Worm (Caenorhabditis elegans): ENCODE results near the gene unc-76.

ce11 chrV:15090457-15090856 is 18.9 kb downstream of the unc-76 start, which contains the start of gene C01G10.17:
- TF ChIP-seq lsy-2 (tag; optimal IDR thresholded peaks at IDR 0.05) (no peak), spr-3 (GFP tag; optimal IDR thresholded peaks at IDR 0.05) (no peak), nhr-11 (tag; optimal IDR thresholded peaks at IDR 0.05) (no peak), fkh-10 (GFP tag; optimal IDR thresholded peaks at IDR 0.05) (no peak), pha-4 (GFP tag; IDR thresholded peaks at IDR 0.05) (no peak), pha-4 (tag; optimal IDR thresholded peaks at IDR 0.05) (no peak), nhr-237 (tag; optimal IDR thresholded peaks at IDR 0.05) (no peak)

All from whole organism, L4 larva.